Worm (Caenorhabditis elegans): ENCODE measurements around the gene C06E2.1.

- TF ChIP-seq flt-1 (GFP tag; IDR thresholded peaks at IDR 0.05) = no peak
- TF ChIP-seq ztf-29 (GFP tag; IDR thresholded peaks at IDR 0.05) = no peak
These were observed 39.2 kb downstream of the C06E2.1 start, which contains the start of gene sec-15 for ce11 chrX:8835405-8835804.

All from whole organism, midembryonic.